Worm (Caenorhabditis elegans): ENCODE measurements around the gene lys-4.

The lys-4 gene

ce11 chrIV:11627847-11628246, 4.9 kb upstream of the lys-4 start, which contains the start of gene lys-6 (continued):
- TF ChIP-seq Y5F2A.4 (GFP tag; optimal IDR thresholded peaks at IDR 0.05) (no peak), set-16 (GFP tag; IDR thresholded peaks at IDR 0.05) (no peak), aly-2 (tag; optimal IDR thresholded peaks at IDR 0.05) (no peak), nhr-77 (tag; optimal IDR thresholded peaks at IDR 0.05) (no peak)

- TF ChIP-seq aha-1 (tag), result peak; percentile 41
- TF ChIP-seq lin-15B (tag; optimal IDR thresholded peaks at IDR 0.05), result no peak
These were observed 2.5 kb upstream of the lys-4 start, which contains the start of gene lys-5 for ce11 chrIV:11625482-11625881. Gene lys-5, minus strand, starts transcription at chrIV:11625582.

- TF ChIP-seq nhr-76 (tag; optimal IDR thresholded peaks at IDR 0.05) (no peak), lsy-2 (tag; optimal IDR thresholded peaks at IDR 0.05) (no peak), ceh-20 (GFP tag; IDR thresholded peaks at IDR 0.05) (no peak), daf-19 (GFP tag; conservative IDR thresholded peaks at IDR 0.05) (no peak), dve-1 (tag; optimal IDR thresholded peaks at IDR 0.05; ENCODE audit: insufficient read depth) (peak; percentile 67), nhr-77 (tag; optimal IDR thresholded peaks at IDR 0.05) (no peak), hlh-30 (tag; optimal IDR thresholded peaks at IDR 0.05; ENCODE audit: insufficient read depth) (peak; percentile 32), ceh-32 (tag; optimal IDR thresholded peaks at IDR 0.05; ENCODE audit: poor library complexity) (no peak), dmd-6 (GFP tag; IDR thresholded peaks at IDR 0.05) (peak; percentile 70), daf-16 (GFP tag; optimal IDR thresholded peaks at IDR 0.05) (no peak), daf-16 (tag; optimal IDR thresholded peaks at IDR 0.05) (peak; percentile 37), lin-1 (GFP tag; IDR thresholded peaks at IDR 0.05) (no peak), pqm-1 (tag; optimal IDR thresholded peaks at IDR 0.05) (peak; percentile 65), mdl-1 (tag; optimal IDR thresholded peaks at IDR 0.05) (no peak), nhr-28 (tag; optimal IDR thresholded peaks at IDR 0.05) (peak; percentile 61), lim-7 (GFP tag; IDR thresholded peaks at IDR 0.05) (no peak), R02D3.7 (tag; optimal IDR thresholded peaks at IDR 0.05) (no peak), mxl-2 (GFP tag; conservative IDR thresholded peaks at IDR 0.05) (no peak), php-3 (GFP tag; IDR thresholded peaks at IDR 0.05) (no peak), D1046.2 (GFP tag; IDR thresholded peaks at IDR 0.05) (no peak), unc-62 (GFP tag; optimal IDR thresholded peaks at IDR 0.05 in 1 of 2) (peak in 1 of 2 experiments; percentile 88), unc-62 (tag; optimal IDR thresholded peaks at IDR 0.05) (no peak), arid-1 (GFP tag; conservative IDR thresholded peaks at IDR 0.05) (no peak), aha-1 (tag) (peak; percentile 74), Y105C5A.15 (GFP tag; IDR thresholded peaks at IDR 0.05) (no peak), hlh-11 (tag; optimal IDR thresholded peaks at IDR 0.05) (peak; percentile 59), nhr-111 (GFP tag; optimal IDR thresholded peaks at IDR 0.05) (no peak)
These were observed 849 bp upstream of the lys-4 start for ce11 chrIV:11623759-11624287.

ce11 chrIV:11622336-11622735, 638 bp downstream of the lys-4 start:
- TF ChIP-seq fkh-10 (GFP tag; optimal IDR thresholded peaks at IDR 0.05), result no peak
- no peak for TF ChIP-seq unc-130 (GFP tag; optimal IDR thresholded peaks at IDR 0.05)
- no peak for TF ChIP-seq dmd-8 (GFP tag; IDR thresholded peaks at IDR 0.05)
- peak in 1 of 2 experiments; percentile 62 for TF ChIP-seq unc-62 (GFP tag; optimal IDR thresholded peaks at IDR 0.05 in 1 of 2)
- no peak for TF ChIP-seq unc-62 (tag; optimal IDR thresholded peaks at IDR 0.05)
- TF ChIP-seq daf-16 (GFP tag; optimal IDR thresholded peaks at IDR 0.05), result no peak
- peak; percentile 61 for TF ChIP-seq daf-16 (tag; optimal IDR thresholded peaks at IDR 0.05)
- no peak for TF ChIP-seq lin-29 (GFP tag; IDR thresholded peaks at IDR 0.05)
- TF ChIP-seq dve-1 (tag; optimal IDR thresholded peaks at IDR 0.05; ENCODE audit: insufficient read depth), result peak; percentile 2

All from whole organism, L4 larva.